Fruit fly (Drosophila melanogaster) whole organism, embryonic: Measurements from ENCODE around the gene Nse1.

Source experiments
- CG10147 ChIP-seq: fragments of 200-800 bp; sonication (Bioruptor generic); optimal IDR thresholded peaks from 2 replicates; lab custom pipeline; 2019; ENCODE audit warnings: missing biosample characterization, mild to moderate bottlenecking, missing genetic modification characterization, moderate library complexity
- CG12104 ChIP-seq: fragments of 200-800 bp; sonication (Bioruptor generic); optimal IDR thresholded peaks from 3 replicates; lab custom pipeline; 2016; ENCODE audit warnings: missing biosample characterization, missing genetic modification characterization
- CG13624 ChIP-seq: fragments of 200-800 bp; sonication (Bioruptor generic); optimal IDR thresholded peaks from 2 replicates; lab custom pipeline; 2016; ENCODE audit warnings: missing biosample characterization, missing genetic modification characterization
- CG2120 ChIP-seq: fragments of 200-800 bp; sonication (Bioruptor generic); optimal IDR thresholded peaks from 3 replicates; lab custom pipeline; 2016; ENCODE audit warnings: missing biosample characterization, missing genetic modification characterization
- CG3847 ChIP-seq: fragments of 200-800 bp; sonication (Bioruptor generic); IDR thresholded peaks from 2 replicates; pipeline ENCODE4 v1.3.6; 2022; ENCODE audit warnings: missing biosample characterization, missing genetic modification characterization
- CoRest ChIP-seq: fragments of 200-800 bp; sonication (Bioruptor generic); optimal IDR thresholded peaks from 3 replicates; lab custom pipeline; 2018; ENCODE audit warnings: missing biosample characterization, mild to moderate bottlenecking, missing genetic modification characterization, moderate library complexity
- btn ChIP-seq: fragments of 200-800 bp; sonication (Bioruptor generic); optimal IDR thresholded peaks from 2 replicates; lab custom pipeline; 2016; ENCODE audit warnings: missing biosample characterization, missing genetic modification characterization
- cad ChIP-seq: fragments of >200 bp; optimal IDR thresholded peaks from 2 replicates; lab custom pipeline; 2017; ENCODE audit warnings: missing biosample characterization, missing genetic modification characterization
- sima ChIP-seq: fragments of 200-800 bp; sonication (Bioruptor generic); optimal IDR thresholded peaks from 2 replicates; lab custom pipeline; 2016; ENCODE audit warnings: missing biosample characterization, missing genetic modification characterization

- no peak for TF ChIP-seq cad (GFP tag; lab: Kevin White, UChicago)
- no peak for TF ChIP-seq CoRest (tag; lab: Kevin White, UChicago)
- TF ChIP-seq CG3847: no peak
- TF ChIP-seq btn (GFP tag; lab: Kevin White, UChicago): no peak
- no peak for TF ChIP-seq CG2120
- no peak for TF ChIP-seq CG13624
- no peak for TF ChIP-seq sima (GFP tag; lab: Kevin White, UChicago)
- no peak for TF ChIP-seq CG10147 (GFP tag; lab: Kevin White, UChicago)
- no peak for TF ChIP-seq CG12104 (GFP tag; lab: Kevin White, UChicago)
These were observed 890 bp downstream of the Nse1 start, which contains the start of gene cort for dm6 chr2L:6676535-6676934.
